Worm (Caenorhabditis elegans) whole organism, L4 larva: Measurements from ENCODE around the gene Y5F2A.4.

Experiments used
- F10B5.3 ChIP-seq: sonication (generic microtip); optimal IDR thresholded peaks from 2 replicates; lab custom pipeline; 2016; ENCODE audit warnings: mild to moderate bottlenecking, missing genetic modification characterization, missing compliant biosample characterization
- F49E8.2 ChIP-seq: sonication (generic microtip); optimal IDR thresholded peaks from 2 replicates; lab custom pipeline; 2016; ENCODE audit warnings: missing compliant biosample characterization, mild to moderate bottlenecking, missing genetic modification characterization, borderline replicate concordance
- T26A8.4 ChIP-seq: fragments of 200-800 bp; sonication (Bioruptor generic); IDR thresholded peaks from 2 replicates; pipeline ENCODE4 v1.3.6; 2022; ENCODE audit warnings: missing genetic modification characterization, missing compliant biosample characterization
- Y5F2A.4 ChIP-seq: fragments of 200-800 bp; sonication (Bioruptor generic); optimal IDR thresholded peaks from 2 replicates; lab custom pipeline; 2018; ENCODE audit warnings: mild to moderate bottlenecking, missing genetic modification characterization, missing compliant biosample characterization
- Y75B8A.6 ChIP-seq: fragments of 200-800 bp; sonication (Bioruptor generic); IDR thresholded peaks from 2 replicates; pipeline ENCODE4 v1.3.6; 2022; ENCODE audit warnings: missing genetic modification reagents, missing genetic modification characterization, missing compliant biosample characterization
- aha-1 ChIP-seq: fragments of 150-350 bp; peaks from one replicate; lab custom pipeline; 2014; ENCODE audit warnings: missing biosample characterization, missing genetic modification characterization
- aly-2 ChIP-seq: sonication (generic microtip); optimal IDR thresholded peaks from 2 replicates; lab custom pipeline; 2018; ENCODE audit warnings: missing biosample characterization, missing genetic modification characterization
- ama-1 ChIP-seq: fragments of 150-350 bp; optimal IDR thresholded peaks from 2 replicates; lab custom pipeline; 2014; ENCODE audit warnings: inconsistent platforms, mixed read lengths
- ceh-44 ChIP-seq: fragments of 200-800 bp; sonication (Bioruptor generic); IDR thresholded peaks from 2 replicates; pipeline ENCODE4 v1.3.6; 2022; ENCODE audit warnings: missing genetic modification reagents, missing genetic modification characterization, missing compliant biosample characterization
- ceh-62 ChIP-seq: sonication (generic microtip); optimal IDR thresholded peaks from 2 replicates; lab custom pipeline; 2017; ENCODE audit warnings: missing biosample characterization, missing genetic modification characterization
- cey-2 ChIP-seq: sonication (generic microtip); optimal IDR thresholded peaks from 3 replicates; lab custom pipeline; 2017; ENCODE audit warnings: missing genetic modification characterization, mild to moderate bottlenecking, missing compliant biosample characterization, antibody characterized with exemption, borderline replicate concordance; ENCODE audit not compliant: insufficient read depth
- ctbp-1 ChIP-seq: fragments of 200-800 bp; sonication (Bioruptor generic); IDR thresholded peaks from 2 replicates; pipeline ENCODE4 v1.3.6; 2022; ENCODE audit warnings: missing genetic modification reagents, missing genetic modification characterization, missing compliant biosample characterization
- dpl-1 ChIP-seq: fragments of 150-350 bp; optimal IDR thresholded peaks from 2 replicates; lab custom pipeline; 2014; ENCODE audit warnings: missing biosample characterization, missing genetic modification reagents, missing genetic modification characterization
- duxl-1 ChIP-seq: sonication (generic microtip); optimal IDR thresholded peaks from 2 replicates; lab custom pipeline; 2016; ENCODE audit warnings: mild to moderate bottlenecking, missing genetic modification characterization, moderate library complexity, missing compliant biosample characterization; ENCODE audit not compliant: poor library complexity
- dve-1 ChIP-seq: sonication (generic microtip); optimal IDR thresholded peaks from 2 replicates; lab custom pipeline; 2017; ENCODE audit warnings: antibody characterized with exemption, mild to moderate bottlenecking, missing genetic modification characterization, missing compliant biosample characterization; ENCODE audit not compliant: insufficient read depth
- egl-27 ChIP-seq: sonication (generic microtip); optimal IDR thresholded peaks from 3 replicates; lab custom pipeline; 2017; ENCODE audit warnings: missing biosample characterization, missing genetic modification reagents, missing genetic modification characterization
- egl-43 ChIP-seq: fragments of 200-800 bp; sonication (Bioruptor generic); IDR thresholded peaks from 2 replicates; pipeline ENCODE4 v1.3.6; 2022; ENCODE audit warnings: missing genetic modification reagents, missing genetic modification characterization, missing compliant biosample characterization
- fkh-10 ChIP-seq: fragments of 150-350 bp; optimal IDR thresholded peaks from 2 replicates; lab custom pipeline; 2014; ENCODE audit warnings: missing biosample characterization, missing genetic modification reagents, missing genetic modification characterization
- fos-1 ChIP-seq: fragments of 150-350 bp; optimal IDR thresholded peaks from 2 replicates; lab custom pipeline; 2014; ENCODE audit warnings: missing biosample characterization, missing genetic modification characterization
- hlh-11 ChIP-seq: fragments of 200-800 bp; sonication (Bioruptor generic); optimal IDR thresholded peaks from 2 replicates; lab custom pipeline; 2018; ENCODE audit warnings: mild to moderate bottlenecking, missing genetic modification characterization, missing compliant biosample characterization
- hlh-30 ChIP-seq: sonication (generic microtip); optimal IDR thresholded peaks from 2 replicates; lab custom pipeline; 2017; ENCODE audit warnings: antibody characterized with exemption, mild to moderate bottlenecking, missing genetic modification characterization, missing compliant biosample characterization; ENCODE audit not compliant: insufficient read depth
- hmg-1.1 ChIP-seq: fragments of 200-800 bp; sonication (Bioruptor generic); IDR thresholded peaks from 2 replicates; pipeline ENCODE4 v1.3.6; 2022; ENCODE audit warnings: missing genetic modification reagents, missing genetic modification characterization, missing compliant biosample characterization
- lim-7 ChIP-seq: fragments of 200-800 bp; sonication (Bioruptor generic); IDR thresholded peaks from 2 replicates; pipeline ENCODE4 v1.3.6; 2022; ENCODE audit warnings: missing genetic modification characterization, missing compliant biosample characterization
- lin-15B ChIP-seq: fragments of 150-350 bp; sonication (generic microtip); optimal IDR thresholded peaks from 3 replicates; lab custom pipeline; 2014; ENCODE audit warnings: missing biosample characterization, missing genetic modification characterization
- lir-3 ChIP-seq: sonication (generic microtip); optimal IDR thresholded peaks from 2 replicates; lab custom pipeline; 2016; ENCODE audit warnings: mild to moderate bottlenecking, missing genetic modification characterization, missing compliant biosample characterization
- lsy-2 ChIP-seq, 2 experiments: fragments of 150-350 bp in 1 of 2; sonication (generic microtip) in 1 of 2; optimal IDR thresholded peaks; 2 replicates each; lab custom pipeline; 2014 to 2017; ENCODE audit warnings: missing biosample characterization in 2 of 2, missing genetic modification characterization in 2 of 2
- madf-5 ChIP-seq, 2 experiments: fragments of 200-800 bp; sonication (Bioruptor generic); IDR thresholded peaks; 2 replicates each; pipeline ENCODE4 v1.3.6; 2022; ENCODE audit warnings: missing compliant biosample characterization in 2 of 2, missing genetic modification characterization in 2 of 2
- madf-9 ChIP-seq: fragments of 200-800 bp; sonication (Bioruptor generic); conservative IDR thresholded peaks from 2 replicates; pipeline ENCODE4 v1.3.6; 2022; ENCODE audit warnings: missing genetic modification reagents, missing genetic modification characterization, missing compliant biosample characterization
- mep-1 ChIP-seq: fragments of 150-350 bp; sonication (generic microtip); optimal IDR thresholded peaks from 3 replicates; lab custom pipeline; 2014; ENCODE audit warnings: missing biosample characterization, missing genetic modification characterization
- mes-2 ChIP-seq: sonication (generic microtip); optimal IDR thresholded peaks from 2 replicates; lab custom pipeline; 2016; ENCODE audit warnings: missing genotype, mild to moderate bottlenecking, missing genetic modification characterization, missing compliant biosample characterization; ENCODE audit not compliant: poor library complexity, severe bottlenecking
- mxl-2 ChIP-seq: fragments of 200-800 bp; sonication (Bioruptor generic); conservative IDR thresholded peaks from 2 replicates; pipeline ENCODE4 v1.3.6; 2022; ENCODE audit warnings: missing genetic modification reagents, missing genetic modification characterization, missing compliant biosample characterization
- mxl-3 ChIP-seq: fragments of 200-800 bp; sonication (Bioruptor generic); optimal IDR thresholded peaks from 2 replicates; lab custom pipeline; 2018; ENCODE audit warnings: mild to moderate bottlenecking, missing genetic modification characterization, missing compliant biosample characterization
- nhr-11 ChIP-seq: fragments of 150-350 bp; optimal IDR thresholded peaks from 2 replicates; lab custom pipeline; 2014; ENCODE audit warnings: missing biosample characterization, missing genetic modification characterization
- nhr-25 ChIP-seq: sonication (generic microtip); optimal IDR thresholded peaks from 2 replicates; lab custom pipeline; 2017; ENCODE audit warnings: missing genetic modification characterization, mild to moderate bottlenecking, missing compliant biosample characterization, antibody characterized with exemption, moderate library complexity, borderline replicate concordance; ENCODE audit not compliant: insufficient read depth
- nhr-28 ChIP-seq: fragments of 150-350 bp; optimal IDR thresholded peaks from 2 replicates; lab custom pipeline; 2014; ENCODE audit warnings: missing biosample characterization, missing genetic modification characterization
- nhr-48 ChIP-seq: sonication (generic microtip); optimal IDR thresholded peaks from 2 replicates; lab custom pipeline; 2016; ENCODE audit warnings: mild to moderate bottlenecking, missing genetic modification characterization, missing compliant biosample characterization
- spr-1 ChIP-seq: sonication (generic microtip); optimal IDR thresholded peaks from 2 replicates; lab custom pipeline; 2016; ENCODE audit warnings: mild to moderate bottlenecking, missing genetic modification characterization, missing compliant biosample characterization
- tag-97 ChIP-seq: fragments of 200-800 bp; sonication (Bioruptor generic); IDR thresholded peaks from 2 replicates; pipeline ENCODE4 v1.3.6; 2022; ENCODE audit warnings: missing genetic modification characterization, missing compliant biosample characterization
- unc-130 ChIP-seq: sonication (generic microtip); optimal IDR thresholded peaks from 2 replicates; lab custom pipeline; 2016; ENCODE audit warnings: missing genetic modification reagents, missing genetic modification characterization, missing compliant biosample characterization
- unc-39 ChIP-seq: sonication (generic microtip); optimal IDR thresholded peaks from 2 replicates; lab custom pipeline; 2017; ENCODE audit warnings: missing biosample characterization, missing genetic modification characterization
- unc-62 ChIP-seq, 3 experiments: fragments of 150-350 bp in 1 of 3; sonication (generic microtip); optimal IDR thresholded peaks in 2 of 3; peaks in 1 of 3; 1 replicate in 1 of 3; 2 replicates in 2 of 3; lab custom pipeline; 2014 to 2017; ENCODE audit warnings: missing biosample characterization in 3 of 3, missing genetic modification characterization in 3 of 3, missing genetic modification reagents in 3 of 3, missing genotype in 1 of 3
- zfp-3 ChIP-seq: fragments of 200-800 bp; sonication (Bioruptor generic); conservative IDR thresholded peaks from 2 replicates; pipeline ENCODE4 v1.3.6; 2022; ENCODE audit warnings: missing genetic modification reagents, missing genetic modification characterization, missing compliant biosample characterization
- zip-2 ChIP-seq: fragments of 150-350 bp; optimal IDR thresholded peaks from 2 replicates; lab custom pipeline; 2014; ENCODE audit warnings: missing biosample characterization, missing genetic modification characterization

Gene Y5F2A.4

ce11 chrIV:11118837-11119491 lies 40.6 kb upstream of the Y5F2A.4 start, which contains the start of the genes imp-2 and enpl-1 (continued):
- TF ChIP-seq T26A8.4, result peak; percentile 89
- peak; percentile 82 for TF ChIP-seq ctbp-1 (GFP tag; lab: Robert Waterston, UW)
- peak; percentile 87 for TF ChIP-seq aha-1 (tag; lab: Kevin White, UChicago)
- TF ChIP-seq lir-3 (tag; lab: Kevin White, UChicago), result peak; percentile 2
- no peak for TF ChIP-seq ceh-44 (GFP tag; lab: Robert Waterston, UW)
- peak; percentile 78 for TF ChIP-seq dpl-1 (GFP tag; lab: Kevin White, UChicago)
- TF ChIP-seq, all 104 proteins: peak for 63

ce11 chrIV:11112641-11113040 lies 34.3 kb upstream of the Y5F2A.4 start, which contains the start of gene clc-9:
Gene clc-9 (plus strand): TSS chrIV:11112941.
- TF ChIP-seq zfp-3 (GFP tag; lab: Robert Waterston, UW), result no peak
- no peak for TF ChIP-seq spr-1 (tag; lab: Kevin White, UChicago)
- no peak for TF ChIP-seq mxl-3
- no peak for TF ChIP-seq tag-97
- no peak for TF ChIP-seq egl-27
- no peak for TF ChIP-seq duxl-1 (tag; lab: Kevin White, UChicago)
- TF ChIP-seq F49E8.2 (tag; lab: Kevin White, UChicago), result no peak
- no peak for TF ChIP-seq ama-1
- TF ChIP-seq Y5F2A.4, result no peak
- no peak for TF ChIP-seq egl-43 (GFP tag; lab: Robert Waterston, UW)
- no peak for TF ChIP-seq Y75B8A.6 (GFP tag; lab: Robert Waterston, UW)
- TF ChIP-seq lin-15B (tag; lab: Kevin White, UChicago), result no peak
- no peak for TF ChIP-seq fos-1

- TF ChIP-seq zip-2 (tag; lab: Kevin White, UChicago) (no peak), cey-2 (tag; lab: Kevin White, UChicago) (no peak), Y5F2A.4 (no peak), fos-1 (no peak), hlh-30 (tag; lab: Kevin White, UChicago) (peak; percentile 36), egl-43 (GFP tag; lab: Robert Waterston, UW) (no peak)
Measured at ce11 chrIV:11111898-11112297, 33.5 kb upstream of the Y5F2A.4 start.

ce11 chrIV:11110995-11111619 lies 32.7 kb upstream of the Y5F2A.4 start, which contains the start of gene rps-5:
Gene rps-5 (minus strand): TSS chrIV:11111045.
- TF ChIP-seq dve-1 (tag; lab: Kevin White, UChicago) (peak; percentile 46), fkh-10 (GFP tag; lab: Kevin White, UChicago) (no peak), dpl-1 (GFP tag; lab: Kevin White, UChicago) (peak; percentile 82), madf-9 (GFP tag; lab: Robert Waterston, UW) (no peak), hlh-11 (peak; percentile 32), unc-62 (GFP tag; optimal IDR thresholded peaks at IDR 0.05 in 1 of 2; lab: Kevin White, UChicago) (peak in 1 of 2 experiments; percentile 87), unc-62 (tag; optimal IDR thresholded peaks at IDR 0.05; lab: Kevin White, UChicago) (no peak), mxl-3 (no peak), nhr-11 (tag; lab: Kevin White, UChicago) (peak; percentile 22), zip-2 (tag; lab: Kevin White, UChicago) (no peak), nhr-48 (tag; lab: Kevin White, UChicago) (no peak), ceh-62 (tag; lab: Kevin White, UChicago) (no peak), mep-1 (tag; lab: Kevin White, UChicago) (peak; percentile 47), nhr-25 (tag; lab: Kevin White, UChicago) (no peak), madf-5 (GFP tag; IDR thresholded peaks at IDR 0.05; lab: Robert Waterston, UW) (no peak), unc-39 (no peak), nhr-28 (tag; lab: Kevin White, UChicago) (peak; percentile 17), F10B5.3 (tag; lab: Kevin White, UChicago) (no peak), hmg-1.1 (GFP tag; lab: Robert Waterston, UW) (0 out of 2 replicates have a peak, but pooled peaks have one; percentile 55), lim-7 (no peak), Y5F2A.4 (no peak), mxl-2 (no peak), mes-2 (peak; percentile 63), unc-130 (GFP tag; lab: Kevin White, UChicago) (no peak), lsy-2 (tag; optimal IDR thresholded peaks at IDR 0.05; lab: Kevin White, UChicago) (peak in 1 of 2 experiments; percentile 85), aly-2 (no peak)
